Worm (Caenorhabditis elegans): ENCODE results near the gene F41F3.1.

The F41F3.1 gene

DNA sequence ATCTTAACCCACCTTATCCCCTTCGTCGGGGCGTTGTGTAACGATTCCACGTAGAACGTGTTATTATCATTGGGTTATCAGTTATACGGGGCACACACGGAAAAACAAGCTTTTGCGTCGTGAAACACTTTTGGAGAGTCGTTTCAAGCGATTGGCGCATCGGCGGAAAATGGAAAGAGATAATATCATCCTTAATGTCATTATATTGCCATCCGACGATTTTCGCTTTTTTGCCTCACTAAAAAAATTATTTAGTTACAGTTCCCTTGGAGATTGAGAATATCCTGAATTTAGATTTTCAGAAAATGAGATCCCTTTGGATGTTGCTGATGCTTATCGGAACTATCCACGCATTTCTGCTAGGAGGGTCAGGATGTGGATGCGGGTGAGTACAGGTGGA lies 5.8 kb upstream of the F41F3.1 start, which contains the start of gene F41F3.8:
Gene F41F3.8, plus strand, starts transcription at position 301 of the 400 bp plus-strand sequence.
- TF ChIP-seq ztf-11 (tag; optimal IDR thresholded peaks at IDR 0.05): no peak
- TF ChIP-seq sem-4 (tag; optimal IDR thresholded peaks at IDR 0.05): no peak
- TF ChIP-seq ZK546.5 (tag; optimal IDR thresholded peaks at IDR 0.05): no peak
- TF ChIP-seq sma-3 (GFP tag; optimal IDR thresholded peaks at IDR 0.05): no peak
- TF ChIP-seq nhr-21 (tag; optimal IDR thresholded peaks at IDR 0.05): no peak
- TF ChIP-seq nhr-6 (tag; optimal IDR thresholded peaks at IDR 0.05): no peak
- no peak for TF ChIP-seq egl-27 (tag; optimal IDR thresholded peaks at IDR 0.05)
- TF ChIP-seq nhr-237 (tag; optimal IDR thresholded peaks at IDR 0.05): no peak

DNA sequence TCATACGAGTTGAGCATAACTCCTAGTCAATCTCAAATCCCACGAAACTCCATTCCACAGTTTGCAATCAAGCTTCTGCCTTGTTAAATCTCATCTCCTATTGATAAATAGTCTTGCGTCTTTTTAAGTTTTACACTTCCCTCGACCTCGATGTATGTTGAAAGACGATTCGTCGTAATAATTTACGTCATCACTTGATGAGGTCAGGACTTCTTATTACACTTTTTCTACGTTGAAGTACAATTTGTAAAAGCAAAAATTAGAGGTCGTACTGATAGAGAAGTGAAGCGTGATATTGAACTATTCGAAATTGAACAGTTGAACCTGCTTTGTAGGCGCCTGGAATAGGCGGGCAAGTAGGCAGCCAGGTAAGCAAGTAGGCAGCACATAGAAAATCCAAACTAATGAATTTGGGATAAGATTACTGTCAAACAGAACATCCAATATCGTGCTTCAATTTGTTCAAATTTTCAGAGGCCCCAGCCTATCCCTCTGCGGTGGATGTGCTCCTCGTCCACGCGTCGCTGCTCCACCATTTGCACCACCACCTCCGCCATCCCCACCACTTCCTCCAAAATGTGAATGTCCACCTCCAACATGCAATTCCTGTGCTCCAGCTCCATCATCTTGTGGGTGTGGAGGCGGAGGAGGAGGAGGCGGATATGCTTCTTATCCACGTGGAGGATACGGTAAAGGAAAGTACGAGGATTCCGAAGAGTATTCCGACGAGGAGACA lies 4.5 kb upstream of the F41F3.1 start:
- TF ChIP-seq ceh-82 (tag; optimal IDR thresholded peaks at IDR 0.05) (no peak), fos-1 (tag; optimal IDR thresholded peaks at IDR 0.05) (no peak), mbf-1 (tag; optimal IDR thresholded peaks at IDR 0.05) (no peak), ztf-4 (tag; optimal IDR thresholded peaks at IDR 0.05) (no peak)

DNA sequence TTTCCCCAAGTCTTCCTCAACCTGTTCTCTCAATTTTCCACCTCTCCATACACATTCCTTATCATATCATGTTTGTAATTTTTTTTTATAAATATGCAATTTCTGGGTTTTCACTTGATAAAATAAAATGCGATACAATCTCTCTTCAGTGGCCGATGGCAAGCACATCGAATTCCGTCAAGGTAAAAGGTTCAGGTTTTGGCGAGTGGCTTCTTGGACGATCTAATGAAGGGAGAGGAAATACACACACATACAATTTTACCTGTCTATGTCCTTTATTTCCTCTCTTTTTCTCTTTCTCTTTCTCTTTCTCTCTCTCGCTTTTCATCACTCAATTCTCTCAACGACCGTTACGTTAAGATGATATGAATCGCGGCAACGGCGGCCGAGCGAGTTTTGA lies 2.9 kb upstream of the F41F3.1 start:
- TF ChIP-seq fos-1 (tag; optimal IDR thresholded peaks at IDR 0.05) (peak; percentile 23), gmeb-1 (tag; optimal IDR thresholded peaks at IDR 0.05) (peak; percentile 18), nhr-25 (tag; optimal IDR thresholded peaks at IDR 0.05) (peak; percentile 44), peb-1 (tag; optimal IDR thresholded peaks at IDR 0.05) (peak; percentile 7), blmp-1 (tag; optimal IDR thresholded peaks at IDR 0.05; ENCODE audit: insufficient read depth) (peak; percentile 77), nhr-21 (tag; optimal IDR thresholded peaks at IDR 0.05) (peak; percentile 23), unc-39 (tag; optimal IDR thresholded peaks at IDR 0.05) (no peak), unc-55 (GFP tag; optimal IDR thresholded peaks at IDR 0.05) (no peak)

DNA sequence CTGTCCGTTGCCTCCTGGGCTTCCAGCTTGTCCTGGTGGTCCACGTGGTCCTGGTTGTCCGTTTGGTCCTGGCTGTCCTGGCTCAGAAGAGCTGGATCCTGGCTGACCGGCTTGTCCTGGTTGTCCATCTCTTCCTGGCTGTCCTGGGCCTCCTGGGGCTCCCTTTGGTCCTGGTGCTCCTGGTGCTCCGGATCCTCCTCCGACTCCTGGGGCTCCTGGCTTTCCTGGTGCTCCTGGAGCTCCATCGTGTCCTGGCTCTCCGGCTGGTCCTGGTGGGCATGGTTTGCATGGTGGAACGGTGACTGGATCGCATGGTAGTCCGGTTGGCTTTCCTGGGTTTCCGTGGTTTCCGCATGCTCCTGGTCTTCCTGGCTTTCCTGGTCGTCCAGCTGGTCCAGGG lies 1.3 kb upstream of the F41F3.1 start:
- TF ChIP-seq Y55F3AM.14 (GFP tag; optimal IDR thresholded peaks at IDR 0.05): peak; percentile 50
- TF ChIP-seq nhr-77 (tag; optimal IDR thresholded peaks at IDR 0.05): no peak

DNA sequence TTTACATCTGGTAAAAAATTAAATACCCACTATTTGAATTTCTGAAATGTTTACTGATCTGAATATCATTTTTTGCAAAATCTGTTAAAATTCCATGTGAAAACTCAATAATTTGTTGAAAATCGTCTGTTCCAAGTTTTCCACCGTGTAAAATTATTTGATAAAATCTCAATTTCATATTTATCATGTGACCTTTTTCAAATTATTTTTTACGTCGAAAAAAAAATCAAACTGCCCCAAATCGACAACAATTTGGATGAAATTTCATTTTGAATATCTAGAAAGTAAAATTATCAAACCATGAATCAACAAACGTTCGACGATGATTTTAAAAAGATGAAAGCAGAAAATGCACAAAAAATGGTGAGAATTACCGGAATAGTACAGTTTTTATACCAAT lies 820 bp downstream of the F41F3.1 start, which contains the start of gene F41F3.9:
Gene F41F3.9, plus strand, starts transcription at position 301 of the 400 bp plus-strand sequence.
- TF ChIP-seq nhr-21 (tag; optimal IDR thresholded peaks at IDR 0.05) (no peak), zag-1 (tag; optimal IDR thresholded peaks at IDR 0.05) (no peak), aly-2 (tag; optimal IDR thresholded peaks at IDR 0.05) (no peak), unc-62 (GFP tag; optimal IDR thresholded peaks at IDR 0.05) (no peak), unc-39 (tag; optimal IDR thresholded peaks at IDR 0.05) (no peak), dmd-4 (tag; optimal IDR thresholded peaks at IDR 0.05) (no peak), lsy-2 (tag; optimal IDR thresholded peaks at IDR 0.05) (no peak), peb-1 (tag; optimal IDR thresholded peaks at IDR 0.05) (no peak), elt-3 (tag; optimal IDR thresholded peaks at IDR 0.05) (no peak), nhr-77 (tag; optimal IDR thresholded peaks at IDR 0.05) (no peak), blmp-1 (tag; optimal IDR thresholded peaks at IDR 0.05; ENCODE audit: insufficient read depth) (no peak), mbf-1 (tag; optimal IDR thresholded peaks at IDR 0.05) (no peak)

DNA sequence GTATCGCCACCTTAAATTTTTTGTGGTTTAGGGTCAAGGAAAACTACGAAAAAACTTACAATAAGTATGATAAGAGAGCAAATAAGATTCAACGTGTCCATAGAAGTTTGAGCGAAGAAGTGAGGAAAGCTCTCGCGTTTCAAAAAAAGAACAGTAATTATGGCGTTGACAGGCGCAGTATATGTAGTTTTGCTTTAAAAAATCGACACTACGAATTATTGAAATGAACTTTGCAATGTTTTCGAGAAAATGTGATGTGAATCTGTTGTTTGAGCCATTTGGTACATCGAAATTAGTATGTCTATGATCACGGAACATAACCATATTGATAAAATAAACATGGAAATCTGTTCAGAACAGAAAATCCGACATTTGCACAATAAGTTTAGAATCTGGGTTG lies 8.0 kb downstream of the F41F3.1 start, which contains the start of gene srx-74:
Gene srx-74, minus strand, starts transcription at position 101 of the 400 bp plus-strand sequence.
- no peak for TF ChIP-seq mdl-1 (tag; optimal IDR thresholded peaks at IDR 0.05)
- TF ChIP-seq dmd-4 (tag; optimal IDR thresholded peaks at IDR 0.05): no peak
- TF ChIP-seq nhr-11 (tag; optimal IDR thresholded peaks at IDR 0.05): no peak
- TF ChIP-seq gmeb-1 (tag; optimal IDR thresholded peaks at IDR 0.05): no peak
- no peak for TF ChIP-seq ceh-16 (tag; optimal IDR thresholded peaks at IDR 0.05)
- TF ChIP-seq aly-2 (tag; optimal IDR thresholded peaks at IDR 0.05): no peak

DNA sequence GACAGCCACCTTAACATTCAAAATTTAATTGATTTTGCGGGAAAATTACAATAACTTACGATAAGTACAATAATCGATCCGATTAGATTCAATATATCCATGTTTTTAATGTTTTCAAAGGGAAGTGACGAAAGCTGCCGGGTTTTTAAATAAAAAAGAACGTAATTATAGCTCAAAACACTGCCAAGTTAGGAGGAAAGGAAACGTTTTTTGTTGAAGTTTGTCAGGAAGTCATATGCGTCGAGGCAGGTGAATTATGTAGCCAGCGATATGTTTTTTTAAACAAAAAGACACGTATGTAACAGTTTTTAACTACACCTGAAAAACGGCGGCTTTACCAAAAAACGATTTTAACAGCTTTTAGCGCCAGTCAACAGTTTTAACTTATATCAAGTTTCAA lies 11.3 kb downstream of the F41F3.1 start, which contains the start of gene srx-73:
Gene srx-73, minus strand, starts transcription at position 101 of the 400 bp plus-strand sequence.
- TF ChIP-seq mbf-1 (tag; optimal IDR thresholded peaks at IDR 0.05) (no peak), fos-1 (tag; optimal IDR thresholded peaks at IDR 0.05) (no peak), lsy-2 (tag; optimal IDR thresholded peaks at IDR 0.05) (no peak), peb-1 (tag; optimal IDR thresholded peaks at IDR 0.05) (no peak), Y55F3AM.14 (GFP tag; optimal IDR thresholded peaks at IDR 0.05) (no peak), blmp-1 (tag; optimal IDR thresholded peaks at IDR 0.05; ENCODE audit: insufficient read depth) (no peak), C34F6.9 (tag; optimal IDR thresholded peaks at IDR 0.05) (no peak), egl-27 (tag; optimal IDR thresholded peaks at IDR 0.05) (no peak)

All from whole organism, L2 larva.